Worm (Caenorhabditis elegans): ENCODE results near the gene fbxa-199.

DNA sequence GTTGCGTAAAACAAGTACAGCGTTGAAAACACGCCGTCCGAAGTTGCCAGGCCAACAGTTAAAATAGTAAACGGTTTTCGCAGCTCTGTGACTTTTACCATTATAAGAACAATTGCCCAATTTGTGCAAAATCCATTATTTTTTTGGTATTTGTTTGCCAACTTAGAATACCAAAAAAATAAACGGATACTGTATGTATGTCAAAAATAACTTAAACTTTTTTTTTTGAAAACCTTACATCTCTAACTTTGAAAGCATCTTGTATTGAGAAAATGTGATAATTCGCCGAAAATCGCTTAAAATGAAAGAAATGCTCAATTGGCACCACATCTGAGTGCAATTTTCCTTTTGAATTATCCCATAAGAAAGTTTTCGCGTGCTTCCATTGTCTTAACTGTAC lies at the start of gene fbxa-199:
- no peak for TF ChIP-seq egl-27 (tag; optimal IDR thresholded peaks at IDR 0.05)
- no peak for TF ChIP-seq Y55F3AM.14 (GFP tag; optimal IDR thresholded peaks at IDR 0.05)
- no peak for TF ChIP-seq ama-1 (optimal IDR thresholded peaks at IDR 0.05)
- no peak for TF ChIP-seq mdl-1 (tag; optimal IDR thresholded peaks at IDR 0.05)
- TF ChIP-seq nhr-237 (tag; optimal IDR thresholded peaks at IDR 0.05) = no peak
- no peak for TF ChIP-seq nhr-23 (tag; optimal IDR thresholded peaks at IDR 0.05)
- TF ChIP-seq nhr-129 (tag; optimal IDR thresholded peaks at IDR 0.05) = no peak
- no peak for TF ChIP-seq lsy-2 (tag; optimal IDR thresholded peaks at IDR 0.05)
- TF ChIP-seq blmp-1 (tag; optimal IDR thresholded peaks at IDR 0.05; ENCODE audit: insufficient read depth) = no peak
- no peak for TF ChIP-seq dmd-4 (tag; optimal IDR thresholded peaks at IDR 0.05)
- TF ChIP-seq lin-13 (GFP tag; optimal IDR thresholded peaks at IDR 0.05) = no peak
- TF ChIP-seq alr-1 (tag; optimal IDR thresholded peaks at IDR 0.05) = no peak
- TF ChIP-seq crh-2 (tag; optimal IDR thresholded peaks at IDR 0.05) = no peak
- TF ChIP-seq nhr-6 (tag; optimal IDR thresholded peaks at IDR 0.05) = no peak

Data from whole organism, L2 larva.